Worm (Caenorhabditis elegans): Measurements from ENCODE around the gene B0454.5.

ce11 chrII:3005499-3005898 is 33.2 kb upstream of the B0454.5 start, which contains the start of gene lido-12:
- TF ChIP-seq sptf-1 (tag; optimal IDR thresholded peaks at IDR 0.05), result no peak
- TF ChIP-seq unc-39 (tag; optimal IDR thresholded peaks at IDR 0.05), result no peak
- TF ChIP-seq nhr-76 (tag; optimal IDR thresholded peaks at IDR 0.05), result no peak
